Worm (Caenorhabditis elegans): ENCODE results near the gene str-79.
A peak's percentile ranks its signal among the peaks of the same experiment; 100 is the strongest.

str-79 gene

ce11 chrX:1969575-1969974 lies at the start of gene str-79:
Gene str-79 (plus strand): TSS chrX:1969875.
- TF ChIP-seq F13C5.2 (tag; optimal IDR thresholded peaks at IDR 0.05) (no peak), ets-7 (tag; optimal IDR thresholded peaks at IDR 0.05) (no peak), sea-1 (GFP tag; conservative IDR thresholded peaks at IDR 0.05) (no peak), flt-1 (GFP tag; IDR thresholded peaks at IDR 0.05) (no peak), B0310.2 (tag; optimal IDR thresholded peaks at IDR 0.05) (no peak), tbx-37 (GFP tag; conservative IDR thresholded peaks at IDR 0.05) (no peak), hmbx-1 (tag; optimal IDR thresholded peaks at IDR 0.05) (no peak), hnd-1 (tag; optimal IDR thresholded peaks at IDR 0.05) (no peak), pes-1 (GFP tag; IDR thresholded peaks at IDR 0.05) (no peak), aly-1 (tag; optimal IDR thresholded peaks at IDR 0.05) (no peak), ama-1 (optimal IDR thresholded peaks at IDR 0.05) (no peak), ceh-13 (GFP tag; optimal IDR thresholded peaks at IDR 0.05) (no peak), hmg-4 (GFP tag; optimal IDR thresholded peaks at IDR 0.05) (no peak), tra-4 (tag; optimal IDR thresholded peaks at IDR 0.05) (no peak), tbx-11 (GFP tag; IDR thresholded peaks at IDR 0.05) (no peak), ceh-36 (tag; optimal IDR thresholded peaks at IDR 0.05) (no peak), scrt-1 (GFP tag; IDR thresholded peaks at IDR 0.05) (no peak)

ce11 chrX:1922294-1922693 lies 47.4 kb upstream of the str-79 start, which contains the start of gene ZC53.22:
Gene ZC53.22 (minus strand): TSS chrX:1922394.
- TF ChIP-seq aly-1 (tag; optimal IDR thresholded peaks at IDR 0.05), result no peak

DNA sequence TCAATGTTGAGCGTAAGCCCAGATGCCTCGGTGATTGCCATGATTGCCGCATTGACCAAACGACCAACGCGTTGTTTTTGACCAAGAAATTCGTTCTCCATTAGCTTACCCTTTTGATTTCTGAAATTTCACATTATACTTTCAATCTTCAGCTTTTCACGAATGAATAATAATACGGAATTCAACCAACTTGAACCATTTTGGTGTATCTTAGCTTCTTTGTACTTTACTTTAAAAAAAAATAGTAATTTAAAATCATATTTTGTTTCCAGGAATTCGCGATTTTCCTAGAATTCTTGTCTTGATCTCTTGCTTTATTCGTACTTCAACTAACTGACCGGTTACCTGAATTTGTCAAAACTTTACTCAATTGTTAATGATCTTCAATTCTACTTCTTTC lies 45.5 kb upstream of the str-79 start, which contains the start of gene ZC53.2:
Gene ZC53.2 (minus strand): TSS at position 101 of the 400 bp plus-strand sequence.
- TF ChIP-seq hmg-4 (GFP tag; optimal IDR thresholded peaks at IDR 0.05) (no peak), scrt-1 (GFP tag; IDR thresholded peaks at IDR 0.05) (no peak), B0310.2 (tag; optimal IDR thresholded peaks at IDR 0.05) (no peak), ceh-36 (tag; optimal IDR thresholded peaks at IDR 0.05) (no peak), pes-1 (GFP tag; IDR thresholded peaks at IDR 0.05) (no peak), hnd-1 (tag; optimal IDR thresholded peaks at IDR 0.05) (no peak), flt-1 (GFP tag; IDR thresholded peaks at IDR 0.05) (no peak), ets-7 (tag; optimal IDR thresholded peaks at IDR 0.05) (no peak), tra-4 (tag; optimal IDR thresholded peaks at IDR 0.05) (no peak), ceh-13 (GFP tag; optimal IDR thresholded peaks at IDR 0.05) (no peak), tbx-11 (GFP tag; IDR thresholded peaks at IDR 0.05) (no peak), tbx-37 (GFP tag; conservative IDR thresholded peaks at IDR 0.05) (no peak), sea-1 (GFP tag; conservative IDR thresholded peaks at IDR 0.05) (no peak), hmbx-1 (tag; optimal IDR thresholded peaks at IDR 0.05) (no peak), F13C5.2 (tag; optimal IDR thresholded peaks at IDR 0.05) (no peak), aly-1 (tag; optimal IDR thresholded peaks at IDR 0.05) (no peak), ama-1 (optimal IDR thresholded peaks at IDR 0.05) (no peak)

ce11 chrX:1935438-1935837 lies 34.2 kb upstream of the str-79 start:
- no peak for TF ChIP-seq hmbx-1 (tag; optimal IDR thresholded peaks at IDR 0.05)
- no peak for TF ChIP-seq tbx-37 (GFP tag; conservative IDR thresholded peaks at IDR 0.05)
- TF ChIP-seq ceh-13 (GFP tag; optimal IDR thresholded peaks at IDR 0.05), result no peak
- no peak for TF ChIP-seq scrt-1 (GFP tag; IDR thresholded peaks at IDR 0.05)
- no peak for TF ChIP-seq B0310.2 (tag; optimal IDR thresholded peaks at IDR 0.05)
- TF ChIP-seq sea-1 (GFP tag; conservative IDR thresholded peaks at IDR 0.05), result no peak
- TF ChIP-seq tbx-11 (GFP tag; IDR thresholded peaks at IDR 0.05), result no peak
- TF ChIP-seq aly-1 (tag; optimal IDR thresholded peaks at IDR 0.05), result no peak
- TF ChIP-seq flt-1 (GFP tag; IDR thresholded peaks at IDR 0.05), result no peak
- no peak for TF ChIP-seq ama-1 (optimal IDR thresholded peaks at IDR 0.05)
- TF ChIP-seq hmg-4 (GFP tag; optimal IDR thresholded peaks at IDR 0.05), result no peak
- TF ChIP-seq pes-1 (GFP tag; IDR thresholded peaks at IDR 0.05), result no peak
- no peak for TF ChIP-seq hnd-1 (tag; optimal IDR thresholded peaks at IDR 0.05)
- no peak for TF ChIP-seq ets-7 (tag; optimal IDR thresholded peaks at IDR 0.05)
- no peak for TF ChIP-seq F13C5.2 (tag; optimal IDR thresholded peaks at IDR 0.05)
- no peak for TF ChIP-seq ceh-36 (tag; optimal IDR thresholded peaks at IDR 0.05)
- no peak for TF ChIP-seq tra-4 (tag; optimal IDR thresholded peaks at IDR 0.05)

DNA sequence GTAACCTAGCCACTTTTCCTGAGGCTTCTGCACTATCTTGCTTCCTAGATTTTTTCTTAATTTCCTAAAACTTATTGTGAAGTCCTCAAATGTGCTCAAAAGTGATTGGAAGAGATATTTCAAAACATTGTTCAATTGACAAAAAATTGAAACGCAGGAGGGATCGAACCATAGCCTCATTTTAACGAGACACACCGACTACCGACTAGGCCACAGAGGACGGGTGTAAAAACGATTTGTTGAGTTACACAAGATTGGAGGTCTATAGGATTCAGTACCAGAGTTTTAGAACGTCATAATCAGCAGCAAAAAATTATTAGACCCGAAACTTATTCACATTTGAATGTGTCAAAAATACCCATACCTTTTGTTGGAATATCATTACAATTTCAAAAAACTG lies 30.4 kb upstream of the str-79 start:
- TF ChIP-seq hnd-1 (tag; optimal IDR thresholded peaks at IDR 0.05) (no peak), flt-1 (GFP tag; IDR thresholded peaks at IDR 0.05) (0 out of 2 replicates have a peak, but pooled peaks have one; percentile 8), pes-1 (GFP tag; IDR thresholded peaks at IDR 0.05) (peak; percentile 34; the same call in 1 of the 2 replicates)

DNA sequence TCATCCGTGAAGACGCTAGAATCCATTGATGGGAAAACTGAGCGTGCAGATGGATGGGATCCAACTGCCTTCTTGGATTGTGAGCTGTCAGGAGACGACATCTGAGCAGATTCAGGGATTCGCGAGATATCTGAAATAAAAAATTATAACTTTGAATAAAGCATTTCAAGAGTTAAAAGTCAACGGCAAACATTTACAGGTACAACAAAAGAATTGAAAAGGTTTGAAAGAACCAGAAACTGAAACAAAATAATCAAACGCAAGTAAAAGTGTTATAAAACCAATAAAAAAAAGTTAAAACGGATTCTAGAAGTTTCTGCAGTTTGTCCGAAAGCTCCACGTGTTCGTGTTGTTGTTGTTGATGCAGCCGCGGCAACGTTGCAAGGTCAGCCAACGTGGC lies 29.8 kb upstream of the str-79 start, which contains the start of gene Y59E1A.4:
Gene Y59E1A.4 (minus strand): TSS at position 101 of the 400 bp plus-strand sequence.
- TF ChIP-seq pes-1 (GFP tag; IDR thresholded peaks at IDR 0.05) (no peak), ceh-13 (GFP tag; optimal IDR thresholded peaks at IDR 0.05) (no peak)

- TF ChIP-seq tbx-11 (GFP tag; IDR thresholded peaks at IDR 0.05) (no peak), ets-7 (tag; optimal IDR thresholded peaks at IDR 0.05) (no peak), hmg-4 (GFP tag; optimal IDR thresholded peaks at IDR 0.05) (no peak), ama-1 (optimal IDR thresholded peaks at IDR 0.05) (no peak), scrt-1 (GFP tag; IDR thresholded peaks at IDR 0.05) (no peak), ceh-13 (GFP tag; optimal IDR thresholded peaks at IDR 0.05) (no peak), ceh-36 (tag; optimal IDR thresholded peaks at IDR 0.05) (no peak), F13C5.2 (tag; optimal IDR thresholded peaks at IDR 0.05) (no peak), sea-1 (GFP tag; conservative IDR thresholded peaks at IDR 0.05) (no peak), hmbx-1 (tag; optimal IDR thresholded peaks at IDR 0.05) (no peak)
Observed at ce11 chrX:1959063-1959462, 10.6 kb upstream of the str-79 start.

ce11 chrX:1960895-1961715 lies 8.6 kb upstream of the str-79 start:
- TF ChIP-seq aly-1 (tag; optimal IDR thresholded peaks at IDR 0.05) (no peak), ets-7 (tag; optimal IDR thresholded peaks at IDR 0.05) (no peak), hmbx-1 (tag; optimal IDR thresholded peaks at IDR 0.05) (no peak), scrt-1 (GFP tag; IDR thresholded peaks at IDR 0.05) (no peak), ama-1 (optimal IDR thresholded peaks at IDR 0.05) (no peak), ceh-13 (GFP tag; optimal IDR thresholded peaks at IDR 0.05) (no peak), F13C5.2 (tag; optimal IDR thresholded peaks at IDR 0.05) (no peak), ceh-36 (tag; optimal IDR thresholded peaks at IDR 0.05) (no peak), tra-4 (tag; optimal IDR thresholded peaks at IDR 0.05) (no peak), pes-1 (GFP tag; IDR thresholded peaks at IDR 0.05) (no peak), flt-1 (GFP tag; IDR thresholded peaks at IDR 0.05) (no peak), sea-1 (GFP tag; conservative IDR thresholded peaks at IDR 0.05) (no peak), hmg-4 (GFP tag; optimal IDR thresholded peaks at IDR 0.05) (no peak), B0310.2 (tag; optimal IDR thresholded peaks at IDR 0.05) (no peak), hnd-1 (tag; optimal IDR thresholded peaks at IDR 0.05) (no peak), tbx-37 (GFP tag; conservative IDR thresholded peaks at IDR 0.05) (no peak), tbx-11 (GFP tag; IDR thresholded peaks at IDR 0.05) (no peak)

Data from whole organism, early embryonic.